Fruit fly (Drosophila melanogaster): ENCODE results near the gene cal1.

The cal1 gene

dm6 chr3R:17053415-17054177, 34.5 kb upstream of the cal1 start, which contains the start of gene Dad (continued):
- TF ChIP-seq gce (GFP tag; IDR thresholded peaks at IDR 0.05) (0 out of 3 replicates have a peak, but pooled peaks have one; percentile 30), knrl (GFP tag; IDR thresholded peaks at IDR 0.05; ENCODE audit: partially characterized antibody) (no peak), Fer2 (tag; optimal IDR thresholded peaks at IDR 0.05) (no peak), CG7556 (GFP tag; optimal IDR thresholded peaks at IDR 0.05) (no peak), sc (optimal IDR thresholded peaks at IDR 0.05) (no peak), sc (GFP tag; optimal IDR thresholded peaks at IDR 0.05) (no peak), CG30020 (tag; optimal IDR thresholded peaks at IDR 0.05) (no peak), usp (GFP tag; optimal IDR thresholded peaks at IDR 0.05) (no peak), Dad (GFP tag; optimal IDR thresholded peaks at IDR 0.05) (peak; percentile 53), Blimp-1 (GFP tag; optimal IDR thresholded peaks at IDR 0.05) (no peak), sisA (GFP tag; IDR thresholded peaks at IDR 0.05) (no peak), Hr78 (GFP tag; optimal IDR thresholded peaks at IDR 0.05) (no peak), Usf (GFP tag; optimal IDR thresholded peaks at IDR 0.05) (no peak), crol (GFP tag; IDR thresholded peaks at IDR 0.05) (no peak; the same call in 1 of the 2 replicates), CG10979 (tag; optimal IDR thresholded peaks at IDR 0.05) (no peak), CG14710 (tag; optimal IDR thresholded peaks at IDR 0.05) (no peak), sim (GFP tag; IDR thresholded peaks at IDR 0.05) (no peak), Elba2 (GFP tag; optimal IDR thresholded peaks at IDR 0.05) (no peak), Side (GFP tag; optimal IDR thresholded peaks at IDR 0.05) (peak; percentile 11), Dip3 (GFP tag; optimal IDR thresholded peaks at IDR 0.05) (no peak), chm (GFP tag; IDR thresholded peaks at IDR 0.05) (peak; percentile 83), CG10321 (GFP tag; IDR thresholded peaks at IDR 0.05) (no peak), ase (GFP tag; IDR thresholded peaks at IDR 0.05) (no peak), CG17385 (GFP tag; optimal IDR thresholded peaks at IDR 0.05) (peak; percentile 32), prd (optimal IDR thresholded peaks at IDR 0.05) (no peak), prd (GFP tag; IDR thresholded peaks at IDR 0.05) (no peak), Ets97D (GFP tag; optimal IDR thresholded peaks at IDR 0.05) (peak; percentile 5), Tbp (GFP tag; optimal IDR thresholded peaks at IDR 0.05) (no peak), NFAT (GFP tag; IDR thresholded peaks at IDR 0.05) (no peak; the same call in 1 of the 2 replicates), lbe (GFP tag; optimal IDR thresholded peaks at IDR 0.05) (peak; percentile 42), CG8359 (GFP tag; optimal IDR thresholded peaks at IDR 0.05; ENCODE audit: borderline replicate concordance) (no peak), row (GFP tag; IDR thresholded peaks at IDR 0.05) (no peak), tx (GFP tag; optimal IDR thresholded peaks at IDR 0.05) (no peak), CG11085 (GFP tag; IDR thresholded peaks at IDR 0.05) (no peak), wor (GFP tag; IDR thresholded peaks at IDR 0.05) (no peak), CTCF (GFP tag; optimal IDR thresholded peaks at IDR 0.05) (no peak), az2 (GFP tag; optimal IDR thresholded peaks at IDR 0.05) (no peak), CG9437 (GFP tag; optimal IDR thresholded peaks at IDR 0.05) (no peak), Camta (GFP tag; optimal IDR thresholded peaks at IDR 0.05) (no peak), CrebB (tag; optimal IDR thresholded peaks at IDR 0.05) (no peak), CG16815 (GFP tag; optimal IDR thresholded peaks at IDR 0.05) (no peak), CG17328 (GFP tag; IDR thresholded peaks at IDR 0.05) (no peak), scrt (GFP tag; optimal IDR thresholded peaks at IDR 0.05) (peak; percentile 44), CG7928 (GFP tag; optimal IDR thresholded peaks at IDR 0.05) (no peak), Hr3 (GFP tag; optimal IDR thresholded peaks at IDR 0.05) (no peak), CG33213 (GFP tag; optimal IDR thresholded peaks at IDR 0.05) (no peak), Oaz (GFP tag; IDR thresholded peaks at IDR 0.05) (no peak), Spps (tag; optimal IDR thresholded peaks at IDR 0.05) (no peak), Atf6 (GFP tag; IDR thresholded peaks at IDR 0.05) (no peak), lilli (GFP tag; optimal IDR thresholded peaks at IDR 0.05) (peak; percentile 17), wdn (GFP tag; IDR thresholded peaks at IDR 0.05) (no peak), CG4617 (GFP tag; optimal IDR thresholded peaks at IDR 0.05; ENCODE audit: borderline replicate concordance) (no peak)

All from whole organism, embryonic.